Worm (Caenorhabditis elegans): Measurements from ENCODE around the gene K07C11.7.

- no peak for TF ChIP-seq fkh-10 (GFP tag; optimal IDR thresholded peaks at IDR 0.05)
- no peak for TF ChIP-seq ceh-90 (tag; optimal IDR thresholded peaks at IDR 0.05)
- TF ChIP-seq mdl-1 (tag; optimal IDR thresholded peaks at IDR 0.05): no peak
- no peak for TF ChIP-seq nhr-12 (tag; optimal IDR thresholded peaks at IDR 0.05)
- no peak for TF ChIP-seq aly-2 (tag; optimal IDR thresholded peaks at IDR 0.05)
- TF ChIP-seq ceh-82 (tag; optimal IDR thresholded peaks at IDR 0.05): no peak
- no peak for TF ChIP-seq lin-15B (tag; optimal IDR thresholded peaks at IDR 0.05)
Measured at ce11 chrV:8188421-8188820, 25.3 kb downstream of the K07C11.7 start, which contains the start of gene F20D6.15.

Data from whole organism, L1 larva.